Fruit fly (Drosophila melanogaster) whole organism, embryonic: Measurements from ENCODE around the gene Slip1.

Experiments used
- ATbp ChIP-seq: fragments of 200-800 bp; sonication (Bioruptor generic); optimal IDR thresholded peaks from 2 replicates; lab custom pipeline; 2017; ENCODE audit warnings: missing biosample characterization, mild to moderate bottlenecking, missing genetic modification characterization, missing genetic modification reagents
- Atf6 ChIP-seq: fragments of 200-800 bp; sonication (Bioruptor generic); IDR thresholded peaks from 2 replicates; pipeline ENCODE4 v1.3.6; 2022; ENCODE audit warnings: missing biosample characterization, missing genetic modification characterization
- BEAF-32 ChIP-seq: fragments of 200-800 bp; sonication (Bioruptor generic); optimal IDR thresholded peaks from 3 replicates; lab custom pipeline; 2017; ENCODE audit warnings: missing biosample characterization, missing genetic modification characterization, mild to moderate bottlenecking, moderate library complexity, missing genetic modification reagents
- C15 ChIP-seq: fragments of 200-800 bp; sonication (Bioruptor generic); IDR thresholded peaks from 3 replicates; pipeline ENCODE4 v1.3.6; 2022; ENCODE audit warnings: missing biosample characterization, missing genetic modification characterization
- CG10267 ChIP-seq: fragments of 200-800 bp; sonication (Bioruptor generic); optimal IDR thresholded peaks from 2 replicates; lab custom pipeline; 2018; ENCODE audit warnings: missing biosample characterization, mild to moderate bottlenecking, missing genetic modification characterization, moderate library complexity
- CG10565 ChIP-seq: fragments of 200-800 bp; sonication (Bioruptor generic); optimal IDR thresholded peaks from 3 replicates; lab custom pipeline; 2016; ENCODE audit warnings: missing biosample characterization, mild to moderate bottlenecking, missing genetic modification characterization
- CG13287 ChIP-seq: fragments of 200-800 bp; sonication (Bioruptor generic); IDR thresholded peaks from 2 replicates; pipeline ENCODE4 v1.3.6; 2022; ENCODE audit warnings: missing biosample characterization, missing genetic modification characterization; ENCODE audit not compliant: partially characterized antibody
- CG15601 ChIP-seq: fragments of 200-800 bp; sonication (Bioruptor generic); optimal IDR thresholded peaks from 3 replicates; lab custom pipeline; 2019; ENCODE audit warnings: missing biosample characterization, mild to moderate bottlenecking, missing genetic modification characterization, moderate library complexity
- CG17359 ChIP-seq: fragments of 200-800 bp; sonication (Bioruptor generic); optimal IDR thresholded peaks from 3 replicates; lab custom pipeline; 2018; ENCODE audit warnings: missing biosample characterization, mild to moderate bottlenecking, missing genetic modification characterization, moderate library complexity
- CG1792 ChIP-seq: fragments of 200-800 bp; sonication (Bioruptor generic); optimal IDR thresholded peaks from 2 replicates; lab custom pipeline; 2016; ENCODE audit warnings: missing biosample characterization, missing genetic modification characterization
- CG18262 ChIP-seq: fragments of 200-800 bp; optimal IDR thresholded peaks from 3 replicates; lab custom pipeline; 2019; ENCODE audit warnings: missing biosample characterization, mild to moderate bottlenecking, missing genetic modification characterization, moderate library complexity
- CG2202 ChIP-seq: fragments of 200-800 bp; sonication (Bioruptor generic); optimal IDR thresholded peaks from 2 replicates; lab custom pipeline; 2018; ENCODE audit warnings: missing biosample characterization, mild to moderate bottlenecking, missing genetic modification characterization
- CG2712 ChIP-seq: fragments of 200-800 bp; optimal IDR thresholded peaks from 3 replicates; lab custom pipeline; 2019; ENCODE audit warnings: missing biosample characterization, mild to moderate bottlenecking, missing genetic modification characterization, moderate library complexity
- CG2889 ChIP-seq: fragments of 200-800 bp; sonication (Bioruptor generic); IDR thresholded peaks from 3 replicates; pipeline ENCODE4 v1.3.6; 2022; ENCODE audit warnings: missing biosample characterization, missing genetic modification characterization
- CG3281 ChIP-seq: fragments of 200-800 bp; sonication (Bioruptor generic); optimal IDR thresholded peaks from 3 replicates; lab custom pipeline; 2017; ENCODE audit warnings: missing biosample characterization, mild to moderate bottlenecking, missing genetic modification characterization
- CG4820 ChIP-seq: fragments of 200-800 bp; sonication (Bioruptor generic); optimal IDR thresholded peaks from 3 replicates; lab custom pipeline; 2016; ENCODE audit warnings: missing biosample characterization, missing genetic modification characterization
- CG7745 ChIP-seq: fragments of 200-800 bp; sonication (Bioruptor generic); optimal IDR thresholded peaks from 2 replicates; lab custom pipeline; 2018; ENCODE audit warnings: missing biosample characterization, mild to moderate bottlenecking, missing genetic modification characterization, moderate library complexity
- CG7963 ChIP-seq: fragments of 200-800 bp; sonication (Bioruptor generic); IDR thresholded peaks from 3 replicates; pipeline ENCODE4 v1.3.6; 2022; ENCODE audit warnings: missing biosample characterization, missing genetic modification characterization; ENCODE audit not compliant: partially characterized antibody
- CG9609 ChIP-seq: fragments of 200-800 bp; sonication (Bioruptor generic); optimal IDR thresholded peaks from 3 replicates; lab custom pipeline; 2016; ENCODE audit warnings: missing biosample characterization, missing genetic modification characterization
- Dfd ChIP-seq, 2 experiments: fragments of >200 bp; optimal IDR thresholded peaks; 2 replicates each; lab custom pipeline; 2017; ENCODE audit warnings: missing biosample characterization in 2 of 2, missing genetic modification characterization in 2 of 2
- Doc3 ChIP-seq: fragments of 200-800 bp; sonication (Bioruptor generic); IDR thresholded peaks from 3 replicates; pipeline ENCODE4 v1.3.6; 2022; ENCODE audit warnings: missing biosample characterization, missing genetic modification characterization; ENCODE audit not compliant: partially characterized antibody
- Ets97D ChIP-seq: fragments of 200-800 bp; sonication (Bioruptor generic); optimal IDR thresholded peaks from 3 replicates; lab custom pipeline; 2016; ENCODE audit warnings: missing biosample characterization, missing genetic modification characterization
- Fer1 ChIP-seq: fragments of 200-800 bp; sonication (Bioruptor generic); optimal IDR thresholded peaks from 2 replicates; lab custom pipeline; 2017; ENCODE audit warnings: missing biosample characterization, mild to moderate bottlenecking, missing genetic modification characterization
- Fer2 ChIP-seq: fragments of 200-800 bp; sonication (Bioruptor generic); optimal IDR thresholded peaks from 2 replicates; lab custom pipeline; 2018; ENCODE audit warnings: missing biosample characterization, mild to moderate bottlenecking, missing genetic modification characterization, moderate library complexity
- Gsc ChIP-seq: fragments of 200-800 bp; sonication (Bioruptor generic); IDR thresholded peaks from 2 replicates; pipeline ENCODE4 v1.3.6; 2022; ENCODE audit warnings: missing biosample characterization, missing genetic modification characterization
- HHEX ChIP-seq: fragments of 200-800 bp; sonication (Bioruptor generic); optimal IDR thresholded peaks from 3 replicates; lab custom pipeline; 2017; ENCODE audit warnings: missing biosample characterization, mild to moderate bottlenecking, missing genetic modification characterization, missing genetic modification reagents
- Hr39 ChIP-seq: fragments of >200 bp; optimal IDR thresholded peaks from 2 replicates; lab custom pipeline; 2017
- MESR4 ChIP-seq: fragments of 200-800 bp; sonication (Bioruptor generic); optimal IDR thresholded peaks from 2 replicates; lab custom pipeline; 2018; ENCODE audit warnings: missing biosample characterization, mild to moderate bottlenecking, missing genetic modification characterization, moderate library complexity
- Med ChIP-seq: fragments of 200-800 bp; sonication (Bioruptor generic); peaks from one replicate; lab custom pipeline; 2016; ENCODE audit warnings: missing biosample characterization, missing genetic modification characterization, mild to moderate bottlenecking, inconsistent platforms, moderate library complexity
- Nf-YC ChIP-seq: fragments of 200-800 bp; optimal IDR thresholded peaks from 3 replicates; lab custom pipeline; 2019; ENCODE audit warnings: missing biosample characterization, mild to moderate bottlenecking, missing genetic modification characterization, moderate library complexity
- Oaz ChIP-seq: fragments of 200-800 bp; sonication (Bioruptor generic); IDR thresholded peaks from 2 replicates; pipeline ENCODE4 v1.3.6; 2022; ENCODE audit warnings: missing biosample characterization, missing genetic modification characterization
- Poxn ChIP-seq: fragments of 200-800 bp; sonication (Bioruptor generic); IDR thresholded peaks from 2 replicates; pipeline ENCODE4 v1.3.6; 2022; ENCODE audit warnings: missing biosample characterization, missing genetic modification characterization
- Ssrp ChIP-seq: fragments of 200-800 bp; sonication (Bioruptor generic); optimal IDR thresholded peaks from 2 replicates; lab custom pipeline; 2018; ENCODE audit warnings: missing biosample characterization, mild to moderate bottlenecking, missing genetic modification characterization, moderate library complexity
- Stat92E ChIP-seq, 3 experiments: fragments of >200 bp in 2 of 3; fragments of 200-800 bp in 1 of 3; sonication (Bioruptor generic) in 1 of 3; optimal IDR thresholded peaks; 2 replicates each; lab custom pipeline; 2017 to 2019; ENCODE audit warnings: missing biosample characterization in 3 of 3, missing genetic modification characterization in 3 of 3, mild to moderate bottlenecking in 1 of 3, moderate library complexity in 1 of 3
- Trl ChIP-seq, 3 experiments: fragments of >200 bp in 2 of 3; fragments of 200-800 bp in 1 of 3; sonication (Bioruptor generic) in 1 of 3; optimal IDR thresholded peaks; 2 replicates in 1 of 3; 3 replicates in 2 of 3; lab custom pipeline; 2016 to 2017; ENCODE audit warnings: missing biosample characterization in 1 of 3, missing genetic modification characterization in 1 of 3
- Usf ChIP-seq: fragments of 200-800 bp; sonication (Bioruptor generic); optimal IDR thresholded peaks from 2 replicates; lab custom pipeline; 2017; ENCODE audit warnings: missing genotype, missing biosample characterization, missing genetic modification characterization
- Xbp1 ChIP-seq: fragments of 200-800 bp; sonication (Bioruptor generic); optimal IDR thresholded peaks from 3 replicates; lab custom pipeline; 2016; ENCODE audit warnings: missing biosample characterization, mild to moderate bottlenecking, missing genetic modification characterization
- YL-1 ChIP-seq: fragments of 200-800 bp; sonication (Bioruptor generic); optimal IDR thresholded peaks from 3 replicates; lab custom pipeline; 2017; ENCODE audit warnings: missing biosample characterization, mild to moderate bottlenecking, missing genetic modification characterization
- bsh ChIP-seq, 2 experiments: fragments of 200-800 bp; sonication (Bioruptor generic); optimal IDR thresholded peaks; 2 replicates each; lab custom pipeline; 2017 to 2018; ENCODE audit warnings: mild to moderate bottlenecking in 2 of 2, missing biosample characterization in 2 of 2, missing genetic modification characterization in 2 of 2, moderate library complexity in 1 of 2
- gsb ChIP-seq: fragments of 200-800 bp; sonication (Bioruptor generic); IDR thresholded peaks from 2 replicates; pipeline ENCODE4 v1.3.6; 2022; ENCODE audit warnings: missing biosample characterization, missing genetic modification characterization
- jumu ChIP-seq: fragments of 200-800 bp; sonication (Bioruptor generic); optimal IDR thresholded peaks from 3 replicates; lab custom pipeline; 2016; ENCODE audit warnings: missing biosample characterization, missing genetic modification characterization
- luna ChIP-seq: fragments of 200-800 bp; sonication (Bioruptor generic); optimal IDR thresholded peaks from 2 replicates; lab custom pipeline; 2016; ENCODE audit warnings: missing biosample characterization, missing genetic modification characterization
- otp ChIP-seq: fragments of 200-800 bp; sonication (Bioruptor generic); IDR thresholded peaks from 3 replicates; pipeline ENCODE4, ENCODE4 v1.3.6; 2022; ENCODE audit warnings: missing biosample characterization, missing genetic modification characterization
- pum ChIP-seq: fragments of 200-800 bp; sonication (Bioruptor generic); optimal IDR thresholded peaks from 2 replicates; lab custom pipeline; 2016; ENCODE audit warnings: missing biosample characterization, missing genetic modification characterization
- slbo ChIP-seq: fragments of 200-800 bp; sonication (Bioruptor generic); IDR thresholded peaks from 2 replicates; pipeline ENCODE4 v1.3.6; 2022; ENCODE audit warnings: missing biosample characterization, missing genetic modification characterization
- slp2 ChIP-seq: fragments of 200-800 bp; sonication (Bioruptor generic); optimal IDR thresholded peaks from 2 replicates; lab custom pipeline; 2016; ENCODE audit warnings: missing biosample characterization, missing genetic modification characterization
- toy ChIP-seq: fragments of 200-800 bp; sonication (Bioruptor generic); IDR thresholded peaks from 2 replicates; pipeline ENCODE4 v1.3.6; 2022; ENCODE audit warnings: missing biosample characterization, missing genetic modification characterization

The Slip1 gene

DNA sequence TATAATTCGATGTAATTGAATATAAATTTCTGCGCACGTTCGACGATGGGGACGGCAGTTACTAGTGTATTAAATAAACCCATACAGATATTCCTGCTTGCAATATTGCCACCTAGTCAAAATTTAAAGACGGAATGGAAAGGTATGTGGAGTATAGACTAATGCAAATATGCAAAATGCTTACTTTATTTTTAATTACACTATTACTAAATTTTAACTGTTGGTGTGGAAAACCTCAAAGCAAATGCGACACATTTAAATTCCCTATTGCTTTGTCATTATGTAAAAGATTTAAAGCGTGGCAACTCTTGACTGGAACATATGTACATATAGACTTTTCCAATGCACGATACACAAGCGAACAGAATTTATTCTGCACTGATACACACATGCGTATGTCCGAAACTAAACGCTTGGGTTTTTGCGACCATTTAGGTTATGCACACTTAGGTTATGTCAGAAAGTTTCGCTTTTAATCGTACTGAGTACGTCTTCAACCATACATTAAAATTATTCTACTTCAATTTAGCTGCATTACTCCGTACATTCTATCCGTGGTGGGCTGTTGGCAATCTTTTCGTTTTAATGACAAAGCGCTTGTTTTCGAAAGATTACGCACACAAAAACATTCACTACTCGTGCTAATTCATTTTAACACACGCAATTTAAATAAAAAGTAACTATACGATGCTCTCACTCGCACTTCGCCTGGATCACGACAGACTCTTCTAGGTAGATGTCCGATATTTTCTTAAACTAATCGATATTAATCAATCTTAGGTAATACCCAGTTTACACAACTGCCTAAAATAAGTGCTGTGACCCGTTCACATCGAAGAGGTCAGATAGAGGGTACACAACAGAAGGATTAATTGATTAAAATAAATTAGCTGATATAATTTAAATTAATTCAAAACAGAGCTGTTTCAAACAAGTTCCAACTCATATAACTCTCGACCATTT, 3.3 kb upstream of the Slip1 start, which contains the start of gene gw (continued):
- TF ChIP-seq Fer2 (tag; lab: Kevin White, UChicago) (peak; percentile 62), toy (no peak), CG2712 (peak; percentile 82), CG2889 (GFP tag; lab: Robert Waterston, UW) (no peak), Ets97D (peak; percentile 47), Poxn (GFP tag; lab: Robert Waterston, UW) (no peak), CG18262 (tag; lab: Kevin White, UChicago) (peak; percentile 80), BEAF-32 (GFP tag; lab: Kevin White, UChicago) (peak; percentile 85), jumu (GFP tag; lab: Kevin White, UChicago) (peak; percentile 63), Oaz (GFP tag; lab: Robert Waterston, UW) (0 out of 2 replicates have a peak, but pooled peaks have one; percentile 9), Gsc (GFP tag; lab: Robert Waterston, UW) (no peak), pum (GFP tag; lab: Kevin White, UChicago) (peak; percentile 58), CG15601 (tag; lab: Kevin White, UChicago) (peak; percentile 67), CG10267 (tag; lab: Kevin White, UChicago) (peak; percentile 74), otp (GFP tag; lab: Robert Waterston, UW) (no peak), Hr39 (lab: Kevin White, UChicago) (no peak), ATbp (GFP tag; lab: Kevin White, UChicago) (peak; percentile 75), YL-1 (GFP tag; lab: Kevin White, UChicago) (peak; percentile 93), slp2 (GFP tag; lab: Kevin White, UChicago) (peak; percentile 43), slbo (GFP tag; lab: Robert Waterston, UW) (no peak), CG7745 (tag; lab: Kevin White, UChicago) (peak; percentile 14), luna (GFP tag; lab: Kevin White, UChicago) (peak; percentile 15), Usf (GFP tag; lab: Kevin White, UChicago) (no peak), CG10565 (GFP tag; lab: Kevin White, UChicago) (peak; percentile 65), CG13287 (GFP tag; lab: Robert Waterston, UW) (peak; percentile 27; the same call in 1 of the 2 replicates), C15 (0 out of 3 replicates have a peak, but pooled peaks have one; percentile 39), bsh (GFP tag; optimal IDR thresholded peaks at IDR 0.05; lab: Kevin White, UChicago) (peak in 1 of 2 experiments; percentile 85), CG2202 (peak; percentile 64), CG3281 (peak; percentile 80), Nf-YC (tag; lab: Kevin White, UChicago) (peak; percentile 32), HHEX (no peak), Dfd (GFP tag; optimal IDR thresholded peaks at IDR 0.05; lab: Kevin White, UChicago) (peak in 1 of 2 experiments; percentile 58), Med (GFP tag; lab: Kevin White, UChicago) (peak; percentile 95), Trl (optimal IDR thresholded peaks at IDR 0.05; lab: Kevin White, UChicago) (no peak), Trl (GFP tag; optimal IDR thresholded peaks at IDR 0.05; lab: Kevin White, UChicago) (peak; percentile 84), Xbp1 (GFP tag; lab: Kevin White, UChicago) (peak; percentile 82), Doc3 (GFP tag; lab: Robert Waterston, UW) (no peak), gsb (GFP tag; lab: Robert Waterston, UW) (no peak), Ssrp (tag; lab: Kevin White, UChicago) (peak; percentile 62), Atf6 (peak; percentile 74), Fer1 (GFP tag; lab: Kevin White, UChicago) (peak; percentile 80), CG17359 (tag; lab: Kevin White, UChicago) (peak; percentile 85), CG9609 (peak; percentile 47), CG7963 (no peak; the same call in 2 of the 3 replicates), Stat92E (GFP tag; optimal IDR thresholded peaks at IDR 0.05; lab: Kevin White, UChicago) (peak in 2 of 3 experiments; percentile 30 to 69), MESR4 (GFP tag; lab: Kevin White, UChicago) (peak; percentile 92), CG4820 (GFP tag; lab: Kevin White, UChicago) (peak; percentile 76), CG1792 (GFP tag; lab: Kevin White, UChicago) (peak; percentile 50)
